Fruit fly (Drosophila melanogaster) whole organism, embryonic: Measurements from ENCODE around the gene ida.
A peak's percentile ranks its signal among the peaks of the same experiment; 100 is the strongest.

ENCODE experiments used
- Atf3 ChIP-seq: fragments of 200-800 bp; sonication (Bioruptor generic); optimal IDR thresholded peaks from 3 replicates; lab custom pipeline; 2016; ENCODE audit warnings: missing biosample characterization, missing genetic modification characterization
- BEAF-32 ChIP-seq: fragments of 200-800 bp; sonication (Bioruptor generic); optimal IDR thresholded peaks from 3 replicates; lab custom pipeline; 2017; ENCODE audit warnings: missing biosample characterization, missing genetic modification characterization, mild to moderate bottlenecking, moderate library complexity, missing genetic modification reagents
- Bgb ChIP-seq: fragments of 200-800 bp; sonication (Bioruptor generic); IDR thresholded peaks from 2 replicates; pipeline ENCODE4 v1.3.6; 2022; ENCODE audit warnings: missing biosample characterization, missing genetic modification characterization; ENCODE audit not compliant: partially characterized antibody
- CG11247 ChIP-seq: fragments of 200-800 bp; sonication (Bioruptor generic); IDR thresholded peaks from 2 replicates; pipeline ENCODE4 v1.3.6; 2022; ENCODE audit warnings: missing biosample characterization, missing genetic modification characterization
- CG12071 ChIP-seq: fragments of 200-800 bp; sonication (Bioruptor generic); optimal IDR thresholded peaks from 3 replicates; lab custom pipeline; 2018; ENCODE audit warnings: missing biosample characterization, mild to moderate bottlenecking, missing genetic modification characterization
- CG12219 ChIP-seq: fragments of 200-800 bp; sonication (Bioruptor generic); optimal IDR thresholded peaks from 3 replicates; lab custom pipeline; 2018; ENCODE audit warnings: missing biosample characterization, mild to moderate bottlenecking, missing genetic modification characterization
- CG12744 ChIP-seq: fragments of 200-800 bp; sonication (Bioruptor generic); optimal IDR thresholded peaks from 2 replicates; lab custom pipeline; 2016; ENCODE audit warnings: missing biosample characterization, missing genetic modification characterization
- CG12769 ChIP-seq: fragments of 200-800 bp; sonication (Bioruptor generic); optimal IDR thresholded peaks from 2 replicates; lab custom pipeline; 2019; ENCODE audit warnings: missing biosample characterization, mild to moderate bottlenecking, missing genetic modification characterization, moderate library complexity
- CG14710 ChIP-seq: fragments of 200-800 bp; sonication (Bioruptor generic); optimal IDR thresholded peaks from 3 replicates; lab custom pipeline; 2019; ENCODE audit warnings: missing biosample characterization, mild to moderate bottlenecking, missing genetic modification characterization, moderate library complexity
- CG14860 ChIP-seq: fragments of 200-800 bp; sonication (Bioruptor generic); IDR thresholded peaks from 3 replicates; pipeline ENCODE4 v1.3.6; 2022; ENCODE audit warnings: missing biosample characterization, missing genetic modification characterization; ENCODE audit not compliant: partially characterized antibody
- CG15269 ChIP-seq: fragments of 200-800 bp; sonication (Bioruptor generic); optimal IDR thresholded peaks from 2 replicates; lab custom pipeline; 2018; ENCODE audit warnings: missing biosample characterization, mild to moderate bottlenecking, missing genetic modification characterization, moderate library complexity
- CG15479 ChIP-seq: fragments of 200-800 bp; sonication (Bioruptor generic); optimal IDR thresholded peaks from 3 replicates; lab custom pipeline; 2019; ENCODE audit warnings: missing biosample characterization, mild to moderate bottlenecking, missing genetic modification characterization, moderate library complexity
- CG32767 ChIP-seq: fragments of 200-800 bp; sonication (Bioruptor generic); IDR thresholded peaks from 2 replicates; pipeline ENCODE4 v1.3.6; 2022; ENCODE audit warnings: missing biosample characterization, missing genetic modification characterization
- CG3281 ChIP-seq: fragments of 200-800 bp; sonication (Bioruptor generic); optimal IDR thresholded peaks from 3 replicates; lab custom pipeline; 2017; ENCODE audit warnings: missing biosample characterization, mild to moderate bottlenecking, missing genetic modification characterization
- CG3838 ChIP-seq: fragments of 200-800 bp; sonication (Bioruptor generic); optimal IDR thresholded peaks from 3 replicates; lab custom pipeline; 2016; ENCODE audit warnings: missing biosample characterization, missing genetic modification characterization
- CG43689 ChIP-seq: fragments of 200-800 bp; sonication (Bioruptor generic); IDR thresholded peaks from 2 replicates; pipeline ENCODE4 v1.3.6; 2022; ENCODE audit warnings: missing biosample characterization, missing genetic modification characterization
- CG4730 ChIP-seq: fragments of 200-800 bp; sonication (Bioruptor generic); IDR thresholded peaks from 2 replicates; pipeline ENCODE4 v1.3.6; 2022; ENCODE audit warnings: missing biosample characterization, missing genetic modification characterization
- CG6791 ChIP-seq: fragments of 200-800 bp; sonication (Bioruptor generic); IDR thresholded peaks from 3 replicates; pipeline ENCODE4 v1.3.6; 2022; ENCODE audit warnings: missing biosample characterization, missing genetic modification characterization; ENCODE audit not compliant: partially characterized antibody
- CG7372 ChIP-seq: fragments of 200-800 bp; sonication (Bioruptor generic); IDR thresholded peaks from 2 replicates; pipeline ENCODE4 v1.3.6; 2022; ENCODE audit warnings: missing biosample characterization, missing genetic modification characterization
- CG8944 ChIP-seq: fragments of 200-800 bp; sonication (Bioruptor generic); optimal IDR thresholded peaks from 3 replicates; lab custom pipeline; 2016; ENCODE audit warnings: missing biosample characterization, missing genetic modification characterization
- CoRest ChIP-seq: fragments of 200-800 bp; sonication (Bioruptor generic); optimal IDR thresholded peaks from 3 replicates; lab custom pipeline; 2018; ENCODE audit warnings: missing biosample characterization, mild to moderate bottlenecking, missing genetic modification characterization, moderate library complexity
- D19B ChIP-seq: fragments of 200-800 bp; sonication (Bioruptor generic); optimal IDR thresholded peaks from 2 replicates; lab custom pipeline; 2017; ENCODE audit warnings: missing biosample characterization, mild to moderate bottlenecking, missing genetic modification characterization
- Dip3 ChIP-seq: fragments of 200-800 bp; sonication (Bioruptor generic); optimal IDR thresholded peaks from 3 replicates; lab custom pipeline; 2016; ENCODE audit warnings: missing biosample characterization, missing genetic modification characterization
- Doc2 ChIP-seq: fragments of 200-800 bp; sonication (Bioruptor generic); IDR thresholded peaks from 2 replicates; pipeline ENCODE4 v1.3.6; 2022; ENCODE audit warnings: missing biosample characterization, missing genetic modification characterization
- Ets97D ChIP-seq: fragments of 200-800 bp; sonication (Bioruptor generic); optimal IDR thresholded peaks from 3 replicates; lab custom pipeline; 2016; ENCODE audit warnings: missing biosample characterization, missing genetic modification characterization
- Fer1 ChIP-seq: fragments of 200-800 bp; sonication (Bioruptor generic); optimal IDR thresholded peaks from 2 replicates; lab custom pipeline; 2017; ENCODE audit warnings: missing biosample characterization, mild to moderate bottlenecking, missing genetic modification characterization
- HHEX ChIP-seq: fragments of 200-800 bp; sonication (Bioruptor generic); optimal IDR thresholded peaks from 3 replicates; lab custom pipeline; 2017; ENCODE audit warnings: missing biosample characterization, mild to moderate bottlenecking, missing genetic modification characterization, missing genetic modification reagents
- Hr3 ChIP-seq: fragments of 200-800 bp; sonication (Bioruptor generic); optimal IDR thresholded peaks from 3 replicates; lab custom pipeline; 2016; ENCODE audit warnings: missing biosample characterization, missing genetic modification characterization
- Lpt ChIP-seq: fragments of >200 bp; optimal IDR thresholded peaks from 2 replicates; lab custom pipeline; 2018; ENCODE audit warnings: missing biosample characterization, missing genetic modification characterization
- MBD-R2 ChIP-seq: fragments of 200-800 bp; sonication (Bioruptor generic); IDR thresholded peaks from 2 replicates; pipeline ENCODE4 v1.3.6; 2022; ENCODE audit warnings: missing biosample characterization, missing genetic modification characterization
- Mad ChIP-seq: fragments of 200-800 bp; sonication (Bioruptor generic); optimal IDR thresholded peaks from 2 replicates; lab custom pipeline; 2016; ENCODE audit warnings: missing biosample characterization, missing genetic modification characterization
- Meics ChIP-seq: fragments of 200-800 bp; sonication (Bioruptor generic); optimal IDR thresholded peaks from 2 replicates; lab custom pipeline; 2017; ENCODE audit warnings: missing biosample characterization, mild to moderate bottlenecking, missing genetic modification characterization
- NC2β ChIP-seq: fragments of 200-800 bp; sonication (Bioruptor generic); optimal IDR thresholded peaks from 2 replicates; lab custom pipeline; 2016; ENCODE audit warnings: missing biosample characterization, missing genetic modification characterization
- Neu2 ChIP-seq: fragments of 200-800 bp; sonication (Bioruptor generic); optimal IDR thresholded peaks from 3 replicates; lab custom pipeline; 2016; ENCODE audit warnings: missing biosample characterization, missing genetic modification characterization, borderline replicate concordance
- Taf1 ChIP-seq: fragments of 200-800 bp; sonication (Bioruptor generic); IDR thresholded peaks from 2 replicates; pipeline ENCODE4 v1.3.6; 2022; ENCODE audit warnings: missing biosample characterization, missing genetic modification characterization
- Xbp1 ChIP-seq: fragments of 200-800 bp; sonication (Bioruptor generic); optimal IDR thresholded peaks from 3 replicates; lab custom pipeline; 2016; ENCODE audit warnings: missing biosample characterization, mild to moderate bottlenecking, missing genetic modification characterization
- abd-A ChIP-seq: fragments of 200-800 bp; sonication (Bioruptor generic); optimal IDR thresholded peaks from 3 replicates; lab custom pipeline; 2019; ENCODE audit warnings: missing biosample characterization, mild to moderate bottlenecking, missing genetic modification characterization, moderate library complexity
- az2 ChIP-seq: fragments of 200-800 bp; sonication (Bioruptor generic); optimal IDR thresholded peaks from 3 replicates; lab custom pipeline; 2016; ENCODE audit warnings: missing biosample characterization, missing genetic modification characterization
- crp ChIP-seq, 2 experiments: fragments of 200-800 bp; sonication (Bioruptor generic); optimal IDR thresholded peaks; 2 replicates in 1 of 2; 3 replicates in 1 of 2; lab custom pipeline; 2017; ENCODE audit warnings: missing biosample characterization in 2 of 2, missing genetic modification characterization in 2 of 2, mild to moderate bottlenecking in 1 of 2, moderate library complexity in 1 of 2
- dmrt99B ChIP-seq: fragments of 200-800 bp; sonication (Bioruptor generic); optimal IDR thresholded peaks from 2 replicates; lab custom pipeline; 2018; ENCODE audit warnings: missing biosample characterization, mild to moderate bottlenecking, missing genetic modification characterization, moderate library complexity
- fu2 ChIP-seq: fragments of 200-800 bp; sonication (Bioruptor generic); optimal IDR thresholded peaks from 2 replicates; lab custom pipeline; 2016; ENCODE audit warnings: missing biosample characterization, missing genetic modification characterization
- gcm2 ChIP-seq: fragments of 200-800 bp; sonication (Bioruptor generic); optimal IDR thresholded peaks from 2 replicates; lab custom pipeline; 2016; ENCODE audit warnings: missing biosample characterization, missing genetic modification characterization
- her ChIP-seq: fragments of 200-800 bp; sonication (Bioruptor generic); optimal IDR thresholded peaks from 2 replicates; lab custom pipeline; 2016; ENCODE audit warnings: missing biosample characterization, missing genetic modification characterization
- lilli ChIP-seq: fragments of 200-800 bp; sonication (Bioruptor generic); optimal IDR thresholded peaks from 3 replicates; lab custom pipeline; 2016; ENCODE audit warnings: missing biosample characterization, missing genetic modification characterization
- lov ChIP-seq, 2 experiments: fragments of 200-800 bp in 1 of 2; fragments of >200 bp in 1 of 2; sonication (Bioruptor generic) in 1 of 2; IDR thresholded peaks in 1 of 2; optimal IDR thresholded peaks in 1 of 2; 2 replicates in 1 of 2; 3 replicates in 1 of 2; pipeline versions ENCODE4 v1.3.6 to Lab custom; 2017 to 2022; ENCODE audit warnings: missing biosample characterization in 1 of 2, missing genetic modification characterization in 1 of 2
- peb ChIP-seq: fragments of 200-800 bp; sonication (Bioruptor generic); IDR thresholded peaks from 2 replicates; pipeline ENCODE4 v1.3.6; 2022; ENCODE audit warnings: missing biosample characterization, missing genetic modification characterization
- sqz ChIP-seq: fragments of 200-800 bp; sonication (Bioruptor generic); optimal IDR thresholded peaks from 3 replicates; lab custom pipeline; 2018; ENCODE audit warnings: missing biosample characterization, mild to moderate bottlenecking, missing genetic modification characterization
- tgo ChIP-seq: fragments of 200-800 bp; sonication (Bioruptor generic); IDR thresholded peaks from 3 replicates; pipeline ENCODE4 v1.3.6; 2022; ENCODE audit warnings: missing biosample characterization, missing genetic modification characterization
- vfl ChIP-seq: fragments of 200-800 bp; sonication (Bioruptor generic); optimal IDR thresholded peaks from 2 replicates; lab custom pipeline; 2016; ENCODE audit warnings: missing biosample characterization, missing genetic modification characterization
- z ChIP-seq: fragments of 200-800 bp; sonication (Bioruptor generic); IDR thresholded peaks from 3 replicates; pipeline ENCODE4 v1.3.6; 2022; ENCODE audit warnings: missing biosample characterization, missing genetic modification characterization
- zf30C ChIP-seq: fragments of 200-800 bp; sonication (Bioruptor generic); optimal IDR thresholded peaks from 3 replicates; lab custom pipeline; 2018; ENCODE audit warnings: missing biosample characterization, mild to moderate bottlenecking, missing genetic modification characterization

Gene ida

DNA sequence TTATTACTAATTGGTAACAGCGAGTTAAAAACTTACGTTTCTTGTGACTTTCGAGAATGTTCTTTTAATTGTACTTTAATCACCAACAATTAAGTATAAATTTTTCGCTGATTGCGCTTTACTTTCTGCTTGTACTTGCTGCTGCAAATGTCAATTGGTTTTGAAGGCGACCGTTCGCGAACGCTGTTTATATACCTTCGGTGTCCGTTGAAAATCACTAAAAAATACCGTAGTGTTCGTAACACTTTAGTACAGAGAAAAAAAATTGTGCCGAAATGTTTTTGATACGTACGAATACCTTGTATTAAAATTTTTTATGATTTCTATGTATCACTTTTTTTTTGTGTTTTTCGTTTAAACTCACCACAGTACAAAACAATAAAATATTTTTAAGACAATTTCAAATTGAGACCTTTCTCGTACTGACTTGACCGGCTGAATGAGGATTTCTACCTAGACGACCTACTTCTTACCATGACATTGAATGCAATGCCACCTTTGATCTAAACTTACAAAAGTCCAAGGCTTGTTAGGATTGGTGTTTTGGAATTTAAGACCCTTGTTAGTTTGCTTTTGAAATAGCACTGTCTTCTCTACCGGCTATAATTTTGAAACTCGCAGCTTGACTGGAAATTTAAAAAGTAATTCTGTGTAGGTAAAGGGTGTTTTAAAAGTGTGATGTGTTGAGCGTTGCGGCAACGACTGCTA lies 2.5 kb upstream of the ida start, which contains the start of gene Ubi-p63E (continued):
- TF ChIP-seq CG15269 (peak; percentile 68), Neu2 (peak; percentile 22), tgo (GFP tag; lab: Robert Waterston, UW) (no peak), lov (optimal IDR thresholded peaks at IDR 0.05; lab: Kevin White, UChicago) (no peak), lov (GFP tag; IDR thresholded peaks at IDR 0.05; lab: Robert Waterston, UW) (no peak), fu2 (peak; percentile 70), CG12769 (peak; percentile 35), CG43689 (GFP tag; lab: Robert Waterston, UW) (no peak), Xbp1 (peak; percentile 70), Atf3 (peak; percentile 62), abd-A (tag; lab: Kevin White, UChicago) (peak; percentile 85), Mad (GFP tag; lab: Kevin White, UChicago) (peak; percentile 54), az2 (GFP tag; lab: Kevin White, UChicago) (peak; percentile 65), CG7372 (no peak), CG12744 (peak; percentile 64), Lpt (GFP tag; lab: Kevin White, UChicago) (no peak), vfl (GFP tag; lab: Kevin White, UChicago) (peak; percentile 42), CG3281 (peak; percentile 46), CG6791 (GFP tag; lab: Robert Waterston, UW) (no peak), peb (no peak), zf30C (GFP tag; lab: Kevin White, UChicago) (peak; percentile 98), CG14860 (GFP tag; lab: Robert Waterston, UW) (no peak), Fer1 (GFP tag; lab: Kevin White, UChicago) (peak; percentile 36), CG12219 (peak; percentile 48), Dip3 (GFP tag; lab: Kevin White, UChicago) (peak; percentile 39), CG8944 (GFP tag; lab: Kevin White, UChicago) (peak; percentile 52), crp (GFP tag; optimal IDR thresholded peaks at IDR 0.05; lab: Kevin White, UChicago) (peak in 1 of 2 experiments; percentile 5)

- TF ChIP-seq Taf1 (GFP tag; lab: Robert Waterston, UW): no peak
- no peak for TF ChIP-seq CoRest (tag; lab: Kevin White, UChicago)
- TF ChIP-seq BEAF-32 (GFP tag; lab: Kevin White, UChicago): peak; percentile 2
- peak; percentile 41 for TF ChIP-seq lilli (GFP tag; lab: Kevin White, UChicago)
- TF ChIP-seq CG15479 (GFP tag; lab: Kevin White, UChicago): no peak
- TF ChIP-seq Ets97D (GFP tag; lab: Kevin White, UChicago): no peak
- no peak for TF ChIP-seq Hr3
- 0 out of 2 replicates have a peak, but pooled peaks have one; percentile 21 for TF ChIP-seq CG11247 (GFP tag; lab: Robert Waterston, UW)
- TF ChIP-seq Bgb (GFP tag; lab: Robert Waterston, UW): peak; percentile 55; the same call in 1 of the 2 replicates
- TF ChIP-seq Meics: no peak
- peak; percentile 67 for TF ChIP-seq MBD-R2 (GFP tag; lab: Robert Waterston, UW)
- no peak for TF ChIP-seq Doc2 (GFP tag; lab: Robert Waterston, UW)
- TF ChIP-seq her (GFP tag; lab: Kevin White, UChicago): no peak
- TF ChIP-seq HHEX (GFP tag; lab: Kevin White, UChicago): no peak
- TF ChIP-seq D19B (GFP tag; lab: Kevin White, UChicago): no peak
- TF ChIP-seq CG3838 (GFP tag; lab: Kevin White, UChicago): no peak
- no peak for TF ChIP-seq CG14710 (tag; lab: Kevin White, UChicago)
- no peak for TF ChIP-seq CG4730 (GFP tag; lab: Robert Waterston, UW)
- TF ChIP-seq sqz: no peak
- no peak for TF ChIP-seq CG32767
- 0 out of 3 replicates have a peak, but pooled peaks have one; percentile 12 for TF ChIP-seq z (GFP tag; lab: Robert Waterston, UW)
- TF ChIP-seq NC2β: no peak
- TF ChIP-seq dmrt99B (tag; lab: Kevin White, UChicago): no peak
- TF ChIP-seq gcm2 (GFP tag; lab: Kevin White, UChicago): no peak
- TF ChIP-seq CG12071 (GFP tag; lab: Kevin White, UChicago): no peak
Observed at dm6 chr3L:3903301-3903700, 1.8 kb upstream of the ida start, which contains the start of gene Sc2. Gene Sc2, plus strand, starts transcription at chr3L:3903492.
